Worm (Caenorhabditis elegans) whole organism, young adult: ENCODE data around the gene C50D2.6.

Experiments
- F22D6.2 ChIP-seq: sonication (generic microtip); optimal IDR thresholded peaks from 2 replicates; lab custom pipeline; 2016; ENCODE audit warnings: mild to moderate bottlenecking, missing genetic modification characterization, missing compliant biosample characterization
- F33H1.4 ChIP-seq: fragments of 200-800 bp; sonication (Bioruptor generic); IDR thresholded peaks from 2 replicates; pipeline ENCODE4 v1.3.6; 2022; ENCODE audit warnings: missing genetic modification reagents, missing genetic modification characterization, missing compliant biosample characterization
- F57A8.1 ChIP-seq: fragments of 200-800 bp; sonication (Bioruptor generic); optimal IDR thresholded peaks from 2 replicates; lab custom pipeline; 2018; ENCODE audit warnings: mild to moderate bottlenecking, missing genetic modification characterization, moderate library complexity, missing compliant biosample characterization
- T07F8.4 ChIP-seq: sonication (generic microtip); optimal IDR thresholded peaks from 2 replicates; lab custom pipeline; 2016; ENCODE audit warnings: mild to moderate bottlenecking, missing genetic modification characterization, moderate library complexity, missing compliant biosample characterization
- Y56A3A.18 ChIP-seq: fragments of 200-800 bp; sonication (Bioruptor generic); IDR thresholded peaks from 2 replicates; pipeline ENCODE4 v1.3.6; 2022; ENCODE audit warnings: missing genetic modification reagents, missing genetic modification characterization, missing compliant biosample characterization
- ceh-27 ChIP-seq: fragments of 200-800 bp; sonication (Bioruptor generic); optimal IDR thresholded peaks from 2 replicates; lab custom pipeline; 2018; ENCODE audit warnings: mild to moderate bottlenecking, missing genetic modification characterization, moderate library complexity, missing compliant biosample characterization
- hlh-26 ChIP-seq: fragments of 200-800 bp; sonication (Bioruptor generic); conservative IDR thresholded peaks from 2 replicates; pipeline ENCODE4 v1.3.6; 2022; ENCODE audit warnings: missing genetic modification reagents, missing genetic modification characterization, missing compliant biosample characterization
- let-607 ChIP-seq, 2 experiments: fragments of 200-800 bp in 1 of 2; sonication (Bioruptor generic) in 1 of 2; sonication (generic microtip) in 1 of 2; optimal IDR thresholded peaks; 2 replicates each; lab custom pipeline; 2016 to 2018; ENCODE audit warnings: mild to moderate bottlenecking in 2 of 2, missing compliant biosample characterization in 2 of 2, missing genetic modification characterization in 2 of 2, moderate library complexity in 2 of 2, missing genotype in 1 of 2
- lin-54 ChIP-seq: fragments of 200-800 bp; sonication (Bioruptor generic); optimal IDR thresholded peaks from 2 replicates; lab custom pipeline; 2018; ENCODE audit warnings: mild to moderate bottlenecking, missing genetic modification characterization, missing compliant biosample characterization
- nfyb-1 ChIP-seq: fragments of 200-800 bp; sonication (Bioruptor generic); IDR thresholded peaks from 2 replicates; pipeline ENCODE4 v1.3.6; 2022; ENCODE audit warnings: missing genetic modification reagents, missing genetic modification characterization, missing compliant biosample characterization
- rec-8 ChIP-seq, 2 experiments: sonication (generic microtip); optimal IDR thresholded peaks; 2 replicates each; lab custom pipeline; 2016; ENCODE audit warnings: mild to moderate bottlenecking in 2 of 2, missing genetic modification characterization in 2 of 2, missing genetic modification reagents in 2 of 2, missing genotype in 2 of 2, missing biosample characterization in 1 of 2, missing compliant biosample characterization in 1 of 2, moderate library complexity in 1 of 2
- xnd-1 ChIP-seq: sonication (generic microtip); optimal IDR thresholded peaks from 2 replicates; lab custom pipeline; 2016; ENCODE audit warnings: missing genotype, missing genetic modification reagents, missing genetic modification characterization, missing compliant biosample characterization
- ztf-18 ChIP-seq: sonication (generic microtip); optimal IDR thresholded peaks from 2 replicates; lab custom pipeline; 2016; ENCODE audit warnings: missing genotype, mild to moderate bottlenecking, missing genetic modification characterization, missing compliant biosample characterization

DNA sequence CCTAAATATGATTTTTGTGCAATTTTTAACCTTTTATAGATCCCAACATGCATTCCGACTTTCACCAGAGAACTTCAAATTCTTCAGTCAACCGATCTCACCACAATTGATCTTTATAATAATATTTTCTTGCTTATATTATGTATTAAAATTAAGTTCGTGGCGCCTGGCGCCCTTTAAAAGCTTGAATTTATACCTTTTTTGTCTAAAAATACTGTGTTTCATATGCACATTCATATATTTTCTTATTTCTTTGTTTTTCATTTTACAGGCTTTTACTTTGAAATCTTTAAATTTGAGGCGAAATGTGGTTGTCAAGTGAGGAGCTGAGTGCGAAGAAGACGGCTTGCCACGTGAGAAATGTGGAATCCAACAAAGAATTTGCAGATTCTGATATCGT, 39.5 kb upstream of the C50D2.6 start, which contains the start of gene rpoa-49:
- TF ChIP-seq F57A8.1 (GFP tag; lab: Kevin White, UChicago), result no peak
- TF ChIP-seq F33H1.4 (GFP tag; lab: Robert Waterston, UW), result no peak
- no peak for TF ChIP-seq lin-54
- TF ChIP-seq xnd-1, result no peak
- TF ChIP-seq rec-8 (tag; optimal IDR thresholded peaks at IDR 0.05; lab: Kevin White, UChicago), result no peak
- TF ChIP-seq Y56A3A.18 (GFP tag; lab: Robert Waterston, UW), result no peak
- no peak for TF ChIP-seq T07F8.4 (tag; lab: Kevin White, UChicago)
- no peak for TF ChIP-seq let-607 (tag; optimal IDR thresholded peaks at IDR 0.05; lab: Kevin White, UChicago)
- no peak for TF ChIP-seq hlh-26 (GFP tag; lab: Robert Waterston, UW)
- TF ChIP-seq nfyb-1 (GFP tag; lab: Robert Waterston, UW), result no peak
- no peak for TF ChIP-seq ztf-18
- no peak for TF ChIP-seq F22D6.2
- no peak for TF ChIP-seq ceh-27
